Fruit fly (Drosophila melanogaster): Measurements from ENCODE around the gene PolD1.

PolD1 gene

dm6 chr3L:15940823-15941222 is 46.8 kb downstream of the PolD1 start (continued):
- TF ChIP-seq fd96Cb (tag; optimal IDR thresholded peaks at IDR 0.05) (peak; percentile 73), CG1832 (GFP tag; optimal IDR thresholded peaks at IDR 0.05) (no peak), CG1603 (tag; optimal IDR thresholded peaks at IDR 0.05) (peak; percentile 30), nmo (GFP tag; optimal IDR thresholded peaks at IDR 0.05) (peak; percentile 80), Oli (tag; optimal IDR thresholded peaks at IDR 0.05) (peak; percentile 79), ato (GFP tag; IDR thresholded peaks at IDR 0.05; ENCODE audit: partially characterized antibody) (no peak), Ravus (GFP tag; IDR thresholded peaks at IDR 0.05) (peak; percentile 14), slbo (GFP tag; IDR thresholded peaks at IDR 0.05) (peak; percentile 70), otp (GFP tag; IDR thresholded peaks at IDR 0.05) (peak; percentile 69; the same call in 1 of the 3 replicates), CG3163 (GFP tag; optimal IDR thresholded peaks at IDR 0.05) (no peak), CG16813 (GFP tag; IDR thresholded peaks at IDR 0.05; ENCODE audit: partially characterized antibody) (no peak), gcm (GFP tag; optimal IDR thresholded peaks at IDR 0.05) (peak; percentile 49), ewg (GFP tag; optimal IDR thresholded peaks at IDR 0.05) (peak; percentile 78), CG5245 (GFP tag; optimal IDR thresholded peaks at IDR 0.05) (peak; percentile 68), MTF-1 (GFP tag; optimal IDR thresholded peaks at IDR 0.05; ENCODE audit: borderline replicate concordance) (peak; percentile 4), lola (GFP tag; optimal IDR thresholded peaks at IDR 0.05) (no peak), CG13424 (tag; optimal IDR thresholded peaks at IDR 0.05) (peak; percentile 80), yki (optimal IDR thresholded peaks at IDR 0.05) (no peak), CG18619 (GFP tag; optimal IDR thresholded peaks at IDR 0.05) (no peak), GATAe (GFP tag; conservative IDR thresholded peaks at IDR 0.05) (no peak), CG7357 (GFP tag; IDR thresholded peaks at IDR 0.05) (no peak), NFAT (GFP tag; IDR thresholded peaks at IDR 0.05) (0 out of 2 replicates have a peak, but pooled peaks have one; percentile 17)
